Fruit fly (Drosophila melanogaster) whole organism, embryonic: ENCODE measurements around the gene CG31157.
A peak's percentile ranks its signal among the peaks of the same experiment; 100 is the strongest.

Source experiments
- Adf1 ChIP-seq: fragments of 200-800 bp; sonication (Bioruptor generic); IDR thresholded peaks from 2 replicates; pipeline ENCODE4 v1.3.6; 2022; ENCODE audit warnings: missing biosample characterization, missing genetic modification characterization
- CG10431 ChIP-seq: fragments of 200-800 bp; sonication (Bioruptor generic); optimal IDR thresholded peaks from 3 replicates; lab custom pipeline; 2018; ENCODE audit warnings: missing biosample characterization, mild to moderate bottlenecking, missing genetic modification characterization
- CG10565 ChIP-seq: fragments of 200-800 bp; sonication (Bioruptor generic); optimal IDR thresholded peaks from 3 replicates; lab custom pipeline; 2016; ENCODE audit warnings: missing biosample characterization, mild to moderate bottlenecking, missing genetic modification characterization
- CG10959 ChIP-seq: fragments of 200-800 bp; sonication (Bioruptor generic); IDR thresholded peaks from 2 replicates; pipeline ENCODE4 v1.3.6; 2022; ENCODE audit warnings: missing biosample characterization, missing genetic modification characterization
- CG12299 ChIP-seq: fragments of 200-800 bp; sonication (Bioruptor generic); optimal IDR thresholded peaks from 2 replicates; lab custom pipeline; 2018; ENCODE audit warnings: missing biosample characterization, mild to moderate bottlenecking, missing genetic modification characterization
- CG12942 ChIP-seq: fragments of 200-800 bp; sonication (Bioruptor generic); optimal IDR thresholded peaks from 3 replicates; lab custom pipeline; 2016; ENCODE audit warnings: missing biosample characterization, missing genetic modification characterization
- CG14441 ChIP-seq: fragments of 200-800 bp; sonication (Bioruptor generic); IDR thresholded peaks from 2 replicates; pipeline ENCODE4 v1.3.6; 2022; ENCODE audit warnings: missing biosample characterization, missing genetic modification characterization
- CG15073 ChIP-seq: fragments of 200-800 bp; sonication (Bioruptor generic); optimal IDR thresholded peaks from 2 replicates; lab custom pipeline; 2016; ENCODE audit warnings: missing biosample characterization, missing genetic modification characterization
- CG15696 ChIP-seq: fragments of 200-800 bp; sonication (Bioruptor generic); optimal IDR thresholded peaks from 2 replicates; lab custom pipeline; 2019; ENCODE audit warnings: missing biosample characterization, mild to moderate bottlenecking, missing genetic modification characterization, moderate library complexity
- CG1602 ChIP-seq: fragments of 200-800 bp; sonication (Bioruptor generic); optimal IDR thresholded peaks from 3 replicates; lab custom pipeline; 2016; ENCODE audit warnings: missing biosample characterization, missing genetic modification characterization
- CG17186 ChIP-seq: fragments of 200-800 bp; sonication (Bioruptor generic); optimal IDR thresholded peaks from 3 replicates; lab custom pipeline; 2017; ENCODE audit warnings: missing biosample characterization, missing genetic modification reagents, missing genetic modification characterization
- CG17361 ChIP-seq: fragments of 200-800 bp; sonication (Bioruptor generic); IDR thresholded peaks from 3 replicates; pipeline ENCODE4 v1.3.6; 2022; ENCODE audit warnings: missing biosample characterization, missing genetic modification characterization
- CG17829 ChIP-seq: fragments of 200-800 bp; optimal IDR thresholded peaks from 2 replicates; lab custom pipeline; 2019; ENCODE audit warnings: missing biosample characterization, mild to moderate bottlenecking, missing genetic modification characterization, moderate library complexity
- CG18599 ChIP-seq: fragments of 200-800 bp; sonication (Bioruptor generic); optimal IDR thresholded peaks from 3 replicates; lab custom pipeline; 2017; ENCODE audit warnings: missing biosample characterization, missing genetic modification characterization, mild to moderate bottlenecking, moderate library complexity, missing genetic modification reagents
- CG2678 ChIP-seq: fragments of 200-800 bp; sonication (Bioruptor generic); optimal IDR thresholded peaks from 3 replicates; lab custom pipeline; 2019; ENCODE audit warnings: missing biosample characterization, mild to moderate bottlenecking, missing genetic modification characterization, moderate library complexity
- CG31441 ChIP-seq: fragments of 200-800 bp; sonication (Bioruptor generic); IDR thresholded peaks from 2 replicates; pipeline ENCODE4 v1.3.6; 2022; ENCODE audit warnings: missing biosample characterization, missing genetic modification characterization
- CG34224 ChIP-seq: fragments of 200-800 bp; sonication (Bioruptor generic); IDR thresholded peaks from 3 replicates; pipeline ENCODE4 v1.3.6; 2022; ENCODE audit warnings: missing biosample characterization, missing genetic modification characterization; ENCODE audit not compliant: partially characterized antibody
- CG34422 ChIP-seq: fragments of 200-800 bp; sonication (Bioruptor generic); IDR thresholded peaks from 3 replicates; pipeline ENCODE4 v1.3.6; 2022; ENCODE audit warnings: missing biosample characterization, missing genetic modification characterization
- CG4617 ChIP-seq: fragments of 200-800 bp; sonication (Bioruptor generic); optimal IDR thresholded peaks from 3 replicates; lab custom pipeline; 2016; ENCODE audit warnings: missing biosample characterization, missing genetic modification characterization, borderline replicate concordance
- CG6765 ChIP-seq: fragments of 200-800 bp; sonication (Bioruptor generic); optimal IDR thresholded peaks from 3 replicates; lab custom pipeline; 2017; ENCODE audit warnings: missing biosample characterization, mild to moderate bottlenecking, missing genetic modification characterization
- CG7987 ChIP-seq: fragments of 200-800 bp; sonication (Bioruptor generic); optimal IDR thresholded peaks from 2 replicates; lab custom pipeline; 2018; ENCODE audit warnings: missing biosample characterization, mild to moderate bottlenecking, missing genetic modification characterization, moderate library complexity
- CG9215 ChIP-seq: fragments of 200-800 bp; sonication (Bioruptor generic); IDR thresholded peaks from 2 replicates; pipeline ENCODE4 v1.3.6; 2022; ENCODE audit warnings: missing biosample characterization, missing genetic modification characterization
- CTCF ChIP-seq: fragments of 200-800 bp; sonication (Bioruptor generic); optimal IDR thresholded peaks from 2 replicates; lab custom pipeline; 2017; ENCODE audit warnings: missing biosample characterization, mild to moderate bottlenecking, missing genetic modification characterization, moderate library complexity
- CkIIα-i1 ChIP-seq: fragments of 200-800 bp; sonication (Bioruptor generic); IDR thresholded peaks from 2 replicates; pipeline ENCODE4 v1.3.6; 2022; ENCODE audit warnings: missing biosample characterization, missing genetic modification characterization
- CoRest ChIP-seq: fragments of 200-800 bp; sonication (Bioruptor generic); optimal IDR thresholded peaks from 3 replicates; lab custom pipeline; 2018; ENCODE audit warnings: missing biosample characterization, mild to moderate bottlenecking, missing genetic modification characterization, moderate library complexity
- Dll ChIP-seq: fragments of 200-800 bp; sonication (Bioruptor generic); IDR thresholded peaks from 4 replicates; pipeline ENCODE4 v1.3.6; 2022; ENCODE audit warnings: missing biosample characterization, missing genetic modification characterization; ENCODE audit not compliant: partially characterized antibody
- Hmr ChIP-seq: fragments of 200-800 bp; sonication (Bioruptor generic); optimal IDR thresholded peaks from 3 replicates; lab custom pipeline; 2017; ENCODE audit warnings: mild to moderate bottlenecking, missing biosample characterization, missing genetic modification reagents, missing genetic modification characterization
- Kr ChIP-seq: fragments of 200-800 bp; sonication (Bioruptor generic); optimal IDR thresholded peaks from 2 replicates; lab custom pipeline; 2017; ENCODE audit warnings: missing biosample characterization, mild to moderate bottlenecking, missing genetic modification characterization
- NFAT ChIP-seq: fragments of 200-800 bp; sonication (Bioruptor generic); IDR thresholded peaks from 2 replicates; pipeline ENCODE4 v1.3.6; 2022; ENCODE audit warnings: missing biosample characterization, missing genetic modification characterization
- Pdp1 ChIP-seq, 2 experiments: fragments of 200-800 bp; sonication (Bioruptor generic); optimal IDR thresholded peaks; 3 replicates each; lab custom pipeline; 2016; ENCODE audit warnings: missing biosample characterization in 2 of 2, missing genetic modification characterization in 2 of 2, mild to moderate bottlenecking in 1 of 2, moderate library complexity in 1 of 2
- Poxn ChIP-seq: fragments of 200-800 bp; sonication (Bioruptor generic); IDR thresholded peaks from 2 replicates; pipeline ENCODE4 v1.3.6; 2022; ENCODE audit warnings: missing biosample characterization, missing genetic modification characterization
- Rfx ChIP-seq: fragments of 200-800 bp; sonication (Bioruptor generic); IDR thresholded peaks from 2 replicates; pipeline ENCODE4 v1.3.6; 2022; ENCODE audit warnings: missing biosample characterization, missing genetic modification characterization
- Scr ChIP-seq: fragments of 200-800 bp; sonication (Bioruptor generic); IDR thresholded peaks from 2 replicates; pipeline ENCODE4 v1.3.6; 2022; ENCODE audit warnings: missing biosample characterization, missing genetic modification characterization; ENCODE audit not compliant: partially characterized antibody
- TFAM ChIP-seq: fragments of 200-800 bp; sonication (Bioruptor generic); optimal IDR thresholded peaks from 2 replicates; lab custom pipeline; 2017; ENCODE audit warnings: missing biosample characterization, missing genetic modification characterization, inconsistent platforms
- bigmax ChIP-seq: fragments of 200-800 bp; sonication (Bioruptor generic); optimal IDR thresholded peaks from 2 replicates; lab custom pipeline; 2018; ENCODE audit warnings: missing biosample characterization, mild to moderate bottlenecking, missing genetic modification characterization
- gcm ChIP-seq: fragments of 200-800 bp; sonication (Bioruptor generic); optimal IDR thresholded peaks from 2 replicates; lab custom pipeline; 2019; ENCODE audit warnings: missing biosample characterization, mild to moderate bottlenecking, missing genetic modification characterization, moderate library complexity
- grau ChIP-seq: fragments of 200-800 bp; optimal IDR thresholded peaks from 3 replicates; lab custom pipeline; 2019; ENCODE audit warnings: missing biosample characterization, mild to moderate bottlenecking, missing genetic modification characterization, moderate library complexity
- gsb-n ChIP-seq: fragments of 200-800 bp; sonication (Bioruptor generic); optimal IDR thresholded peaks from 3 replicates; lab custom pipeline; 2018; ENCODE audit warnings: missing biosample characterization, mild to moderate bottlenecking, missing genetic modification characterization
- kni ChIP-seq: fragments of 200-800 bp; sonication (Bioruptor generic); optimal IDR thresholded peaks from 3 replicates; lab custom pipeline; 2017; ENCODE audit warnings: mild to moderate bottlenecking, missing biosample characterization, missing genetic modification reagents, missing genetic modification characterization
- lola ChIP-seq, 3 experiments: fragments of >200 bp in 2 of 3; fragments of 200-800 bp in 1 of 3; sonication (Bioruptor generic) in 1 of 3; optimal IDR thresholded peaks; 2 replicates each; lab custom pipeline; 2017 to 2019; ENCODE audit warnings: missing biosample characterization in 3 of 3, missing genetic modification characterization in 3 of 3, mild to moderate bottlenecking in 1 of 3, moderate library complexity in 1 of 3
- nom ChIP-seq: fragments of 200-800 bp; sonication (Bioruptor generic); optimal IDR thresholded peaks from 2 replicates; lab custom pipeline; 2017; ENCODE audit warnings: missing biosample characterization, missing genetic modification characterization, mild to moderate bottlenecking, moderate library complexity, missing genetic modification reagents
- otp ChIP-seq: fragments of 200-800 bp; sonication (Bioruptor generic); IDR thresholded peaks from 3 replicates; pipeline ENCODE4, ENCODE4 v1.3.6; 2022; ENCODE audit warnings: missing biosample characterization, missing genetic modification characterization
- repo ChIP-seq: fragments of 200-800 bp; sonication (Bioruptor generic); optimal IDR thresholded peaks from 2 replicates; lab custom pipeline; 2016; ENCODE audit warnings: missing biosample characterization, missing genetic modification characterization
- run ChIP-seq: fragments of 200-800 bp; sonication (Bioruptor generic); optimal IDR thresholded peaks from 3 replicates; lab custom pipeline; 2018; ENCODE audit warnings: missing biosample characterization, mild to moderate bottlenecking, missing genetic modification characterization
- scrt ChIP-seq: fragments of 200-800 bp; sonication (Bioruptor generic); optimal IDR thresholded peaks from 2 replicates; lab custom pipeline; 2018; ENCODE audit warnings: missing biosample characterization, mild to moderate bottlenecking, missing genetic modification characterization, moderate library complexity
- sens ChIP-seq: fragments of 200-800 bp; sonication (Bioruptor generic); peaks from one replicate; lab custom pipeline; 2016; ENCODE audit warnings: missing biosample characterization, missing genetic modification characterization
- ssp ChIP-seq: fragments of 200-800 bp; sonication (Bioruptor generic); IDR thresholded peaks from 2 replicates; pipeline ENCODE4 v1.3.6; 2022; ENCODE audit warnings: missing biosample characterization, missing genetic modification characterization
- unpg ChIP-seq: fragments of 200-800 bp; sonication (Bioruptor generic); optimal IDR thresholded peaks from 3 replicates; lab custom pipeline; 2018; ENCODE audit warnings: missing biosample characterization, mild to moderate bottlenecking, missing genetic modification characterization, moderate library complexity
- zen ChIP-seq: fragments of 200-800 bp; sonication (Bioruptor generic); optimal IDR thresholded peaks from 3 replicates; lab custom pipeline; 2018; ENCODE audit warnings: missing biosample characterization, mild to moderate bottlenecking, missing genetic modification characterization, moderate library complexity

The CG31157 gene

DNA sequence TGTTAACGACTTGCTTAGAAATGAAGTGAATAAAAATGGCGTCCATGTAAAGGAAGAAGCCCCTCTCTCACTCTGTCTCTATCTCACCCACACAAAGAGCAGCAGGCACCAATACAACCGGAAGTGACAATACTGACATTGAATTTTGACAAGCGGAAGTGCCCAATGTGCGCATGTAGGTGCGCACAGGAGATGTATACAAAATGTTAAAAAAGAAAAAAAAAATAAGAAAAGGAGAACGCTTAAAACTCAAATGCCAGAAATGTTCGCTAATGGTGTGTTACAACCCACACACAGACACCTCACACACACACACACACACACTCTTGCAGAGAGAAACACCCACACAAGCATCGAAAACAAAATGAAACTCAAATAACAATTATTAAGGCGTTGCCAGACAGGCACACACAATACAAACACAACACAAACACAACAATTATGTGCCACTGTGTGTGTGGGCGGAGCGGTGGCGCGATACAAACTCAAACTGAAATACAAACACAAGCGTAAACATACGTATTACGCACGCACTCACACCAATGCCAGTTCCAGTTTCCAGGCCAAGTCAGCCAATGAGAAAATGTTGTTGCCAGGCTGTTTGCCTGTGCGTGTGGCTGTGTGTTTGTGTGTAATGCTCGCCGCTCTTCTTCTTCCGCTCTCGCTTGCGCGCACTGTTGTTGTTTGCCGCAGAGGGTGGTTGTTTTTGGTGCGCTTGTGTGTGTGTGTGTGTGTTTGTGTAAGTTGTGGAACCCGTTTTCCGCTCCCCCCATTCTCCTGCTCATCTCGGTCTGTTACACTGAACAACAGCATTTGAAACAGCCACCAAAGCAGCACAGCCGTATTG, 16.4 kb downstream of the CG31157 start (continued):
- TF ChIP-seq kni (GFP tag; lab: Kevin White, UChicago): peak; percentile 83
- no peak for TF ChIP-seq TFAM
- TF ChIP-seq Scr (GFP tag; lab: Robert Waterston, UW): no peak
- TF ChIP-seq CG31441: no peak
- TF ChIP-seq CG34422: no peak
- TF ChIP-seq CoRest (tag; lab: Kevin White, UChicago): peak; percentile 83
- TF ChIP-seq CG12942: no peak
- TF ChIP-seq repo (GFP tag; lab: Kevin White, UChicago): no peak
- 0 out of 4 replicates have a peak, but pooled peaks have one; percentile 48 for TF ChIP-seq Dll (GFP tag; lab: Robert Waterston, UW)
- TF ChIP-seq scrt: no peak
- no peak for TF ChIP-seq CG10431 (GFP tag; lab: Kevin White, UChicago)
- TF ChIP-seq CG1602 (GFP tag; lab: Kevin White, UChicago): no peak
- peak; percentile 7 for TF ChIP-seq gcm
- peak; percentile 39 for TF ChIP-seq CG15696 (tag; lab: Kevin White, UChicago)
- TF ChIP-seq CG10959 (GFP tag; lab: Robert Waterston, UW): peak; percentile 31; the same call in 1 of the 2 replicates
- no peak for TF ChIP-seq NFAT (GFP tag; lab: Robert Waterston, UW)
- no peak for TF ChIP-seq otp (GFP tag; lab: Robert Waterston, UW)
- TF ChIP-seq CG12299: no peak
- peak; percentile 50 for TF ChIP-seq gsb-n (tag; lab: Kevin White, UChicago)
- TF ChIP-seq ssp (GFP tag; lab: Robert Waterston, UW): no peak
- peak in 1 of 2 experiments; percentile 44 for TF ChIP-seq Pdp1 (GFP tag; optimal IDR thresholded peaks at IDR 0.05; lab: Kevin White, UChicago)
- no peak for TF ChIP-seq CG9215 (GFP tag; lab: Robert Waterston, UW)
- TF ChIP-seq zen (tag; lab: Kevin White, UChicago): peak; percentile 63
- TF ChIP-seq CTCF (GFP tag; lab: Kevin White, UChicago): no peak
- peak; percentile 31; the same call in 1 of the 2 replicates for TF ChIP-seq CG14441 (GFP tag; lab: Robert Waterston, UW)
- no peak for TF ChIP-seq CG2678 (tag; lab: Kevin White, UChicago)
- no peak for TF ChIP-seq CG18599
- peak; percentile 60 for TF ChIP-seq Adf1 (GFP tag; lab: Robert Waterston, UW)
- TF ChIP-seq unpg (GFP tag; lab: Kevin White, UChicago): no peak
- peak; percentile 20 for TF ChIP-seq CG7987 (GFP tag; lab: Kevin White, UChicago)
- no peak for TF ChIP-seq nom
- no peak for TF ChIP-seq CkIIα-i1 (GFP tag; lab: Robert Waterston, UW)
- TF ChIP-seq CG4617 (GFP tag; lab: Kevin White, UChicago): no peak
- TF ChIP-seq run (tag; lab: Kevin White, UChicago): no peak
- TF ChIP-seq sens (GFP tag; lab: Kevin White, UChicago): peak; percentile 70
- TF ChIP-seq Rfx (GFP tag; lab: Robert Waterston, UW): no peak
- TF ChIP-seq Hmr (GFP tag; lab: Kevin White, UChicago): peak; percentile 8
- TF ChIP-seq CG10565 (GFP tag; lab: Kevin White, UChicago): no peak
- no peak for TF ChIP-seq Kr (GFP tag; lab: Kevin White, UChicago)
- TF ChIP-seq CG15073 (GFP tag; lab: Kevin White, UChicago): no peak
- no peak for TF ChIP-seq bigmax (GFP tag; lab: Kevin White, UChicago)
- no peak for TF ChIP-seq CG6765 (GFP tag; lab: Kevin White, UChicago)
- TF ChIP-seq CG34224 (GFP tag; lab: Robert Waterston, UW): no peak
- TF ChIP-seq lola (GFP tag; optimal IDR thresholded peaks at IDR 0.05; lab: Kevin White, UChicago): peak in 2 of 3 experiments; percentile 1 to 91
- no peak for TF ChIP-seq grau (tag; lab: Kevin White, UChicago)
- no peak for TF ChIP-seq CG17186 (GFP tag; lab: Kevin White, UChicago)
- TF ChIP-seq CG17361 (GFP tag; lab: Robert Waterston, UW): 0 out of 3 replicates have a peak, but pooled peaks have one; percentile 23
- TF ChIP-seq Poxn (GFP tag; lab: Robert Waterston, UW): no peak
- TF ChIP-seq CG17829 (tag; lab: Kevin White, UChicago): peak; percentile 28
